Fruit fly (Drosophila melanogaster): Measurements from ENCODE around the gene CG42717.
A peak's percentile ranks its signal among the peaks of the same experiment; 100 is the strongest.

The CG42717 gene

dm6 chr3L:16046387-16047066, 13.5 kb upstream of the CG42717 start (continued):
- TF ChIP-seq bbx (GFP tag; IDR thresholded peaks at IDR 0.05; ENCODE audit: partially characterized antibody) = peak; percentile 58; the same call in 1 of the 2 replicates
- no peak for TF ChIP-seq CG17612 (GFP tag; IDR thresholded peaks at IDR 0.05)
- TF ChIP-seq CG10431 (GFP tag; optimal IDR thresholded peaks at IDR 0.05) = peak; percentile 47
- no peak for TF ChIP-seq E2f2 (GFP tag; IDR thresholded peaks at IDR 0.05)
- peak; percentile 36 for TF ChIP-seq CG31365 (tag; optimal IDR thresholded peaks at IDR 0.05)
- no peak for TF ChIP-seq grn (GFP tag; optimal IDR thresholded peaks at IDR 0.05)
- TF ChIP-seq HLH54F (GFP tag; optimal IDR thresholded peaks at IDR 0.05) = no peak
- peak; percentile 43 for TF ChIP-seq CG6854 (GFP tag; optimal IDR thresholded peaks at IDR 0.05)
- peak; percentile 44 for TF ChIP-seq Mes4 (GFP tag; optimal IDR thresholded peaks at IDR 0.05)
- peak; percentile 10 for TF ChIP-seq unpg (GFP tag; optimal IDR thresholded peaks at IDR 0.05)
- TF ChIP-seq Dbx (GFP tag; IDR thresholded peaks at IDR 0.05) = peak; percentile 23; the same call in 2 of the 3 replicates
- no peak for TF ChIP-seq vfl (GFP tag; optimal IDR thresholded peaks at IDR 0.05)
- no peak for TF ChIP-seq CG31224 (GFP tag; IDR thresholded peaks at IDR 0.05)
- TF ChIP-seq gfzf (GFP tag; optimal IDR thresholded peaks at IDR 0.05) = no peak
- TF ChIP-seq H2.0 (GFP tag; IDR thresholded peaks at IDR 0.05) = no peak
- TF ChIP-seq CG3847 (GFP tag; IDR thresholded peaks at IDR 0.05) = no peak
- TF ChIP-seq eve (GFP tag; optimal IDR thresholded peaks at IDR 0.05) = no peak
- TF ChIP-seq fd64A (GFP tag; optimal IDR thresholded peaks at IDR 0.05) = peak; percentile 22
- no peak for TF ChIP-seq NC2α (GFP tag; optimal IDR thresholded peaks at IDR 0.05)
- TF ChIP-seq Eip74EF (GFP tag; optimal IDR thresholded peaks at IDR 0.05) = no peak
- TF ChIP-seq crp (GFP tag; optimal IDR thresholded peaks at IDR 0.05) = no peak
- TF ChIP-seq Sry-β (GFP tag; optimal IDR thresholded peaks at IDR 0.05) = no peak
- peak; percentile 8 for TF ChIP-seq scrt (GFP tag; optimal IDR thresholded peaks at IDR 0.05)
- TF ChIP-seq hb (GFP tag; IDR thresholded peaks at IDR 0.05; ENCODE audit: partially characterized antibody) = no peak
- no peak for TF ChIP-seq CG2889 (GFP tag; IDR thresholded peaks at IDR 0.05)
- TF ChIP-seq CG4730 (GFP tag; IDR thresholded peaks at IDR 0.05) = no peak
- TF ChIP-seq bab2 (GFP tag; optimal IDR thresholded peaks at IDR 0.05) = no peak
- no peak for TF ChIP-seq fu2 (GFP tag; optimal IDR thresholded peaks at IDR 0.05)
- no peak; the same call in 1 of the 2 replicates for TF ChIP-seq E2f1 (GFP tag; IDR thresholded peaks at IDR 0.05)
- no peak for TF ChIP-seq zen (tag; optimal IDR thresholded peaks at IDR 0.05)
- peak; percentile 10; the same call in 1 of the 2 replicates for TF ChIP-seq CG13287 (GFP tag; IDR thresholded peaks at IDR 0.05; ENCODE audit: partially characterized antibody)
- 0 out of 2 replicates have a peak, but pooled peaks have one; percentile 8 for TF ChIP-seq Awh (GFP tag; IDR thresholded peaks at IDR 0.05)
- peak; percentile 16 for TF ChIP-seq grau (tag; optimal IDR thresholded peaks at IDR 0.05)
- TF ChIP-seq CG7556 (GFP tag; optimal IDR thresholded peaks at IDR 0.05) = no peak
- TF ChIP-seq CG13775 (GFP tag; optimal IDR thresholded peaks at IDR 0.05) = no peak
- TF ChIP-seq seq (GFP tag; IDR thresholded peaks at IDR 0.05) = no peak
- TF ChIP-seq CG17359 (tag; optimal IDR thresholded peaks at IDR 0.05) = no peak
- no peak for TF ChIP-seq CG6813 (GFP tag; optimal IDR thresholded peaks at IDR 0.05)
- no peak for TF ChIP-seq GATAe (GFP tag; conservative IDR thresholded peaks at IDR 0.05)
- no peak for TF ChIP-seq btn (GFP tag; optimal IDR thresholded peaks at IDR 0.05)
- TF ChIP-seq CG10462 (GFP tag; optimal IDR thresholded peaks at IDR 0.05) = no peak
- TF ChIP-seq Bdp1 (GFP tag; optimal IDR thresholded peaks at IDR 0.05) = no peak

Measured in whole organism, embryonic.